Worm (Caenorhabditis elegans): Measurements from ENCODE around the gene tmem-258.

Gene tmem-258

ce11 chrV:7060396-7060795 lies 2.6 kb upstream of the tmem-258 start, which contains the start of the genes Y57E12AL.6 and Y57E12AL.1 (continued):
- TF ChIP-seq C17E4.6 (GFP tag; IDR thresholded peaks at IDR 0.05) = no peak
- TF ChIP-seq lin-35 (GFP tag; optimal IDR thresholded peaks at IDR 0.05) = peak; percentile 54 to 81 (median 55)
- TF ChIP-seq C06A6.2 (GFP tag; conservative IDR thresholded peaks at IDR 0.05) = 0 out of 2 replicates have a peak, but pooled peaks have one; percentile 45
- peak; percentile 58 for TF ChIP-seq snpc-4 (GFP tag; optimal IDR thresholded peaks at IDR 0.05)
- TF ChIP-seq snpc-4 (tag; optimal IDR thresholded peaks at IDR 0.05) = peak; percentile 73 to 83 (median 81)
- TF ChIP-seq hrde-1 (tag; optimal IDR thresholded peaks at IDR 0.05; ENCODE audit: borderline replicate concordance) = no peak
- TF ChIP-seq D2030.7 (GFP tag; IDR thresholded peaks at IDR 0.05) = peak; percentile 65
- peak; percentile 33 for TF ChIP-seq atf-7 (tag; optimal IDR thresholded peaks at IDR 0.05)
- TF ChIP-seq aptf-3 (GFP tag; IDR thresholded peaks at IDR 0.05) = no peak
- TF ChIP-seq attf-5 (GFP tag; optimal IDR thresholded peaks at IDR 0.05) = peak; percentile 84
- peak; percentile 65; the same call in 1 of the 2 replicates for TF ChIP-seq B0336.3 (GFP tag; IDR thresholded peaks at IDR 0.05)
- no peak for TF ChIP-seq Y79H2A.3 (GFP tag; conservative IDR thresholded peaks at IDR 0.05)
- 0 out of 2 replicates have a peak, but pooled peaks have one; percentile 24 for TF ChIP-seq lir-1 (GFP tag; conservative IDR thresholded peaks at IDR 0.05)
- TF ChIP-seq lin-26 (GFP tag; IDR thresholded peaks at IDR 0.05) = no peak
- peak; percentile 33 for TF ChIP-seq athp-1 (tag; optimal IDR thresholded peaks at IDR 0.05)
- TF ChIP-seq ekl-4 (GFP tag; IDR thresholded peaks at IDR 0.05) = peak; percentile 45; the same call in 1 of the 2 replicates
- 0 out of 2 replicates have a peak, but pooled peaks have one; percentile 11 for TF ChIP-seq ceh-100 (GFP tag; IDR thresholded peaks at IDR 0.05)
- TF ChIP-seq madf-3 (GFP tag; IDR thresholded peaks at IDR 0.05) = peak; percentile 72
- 0 out of 2 replicates have a peak, but pooled peaks have one; percentile 19 for TF ChIP-seq Y67H2A.10 (GFP tag; conservative IDR thresholded peaks at IDR 0.05)
- TF ChIP-seq hlh-12 (tag; optimal IDR thresholded peaks at IDR 0.05) = no peak

ce11 chrV:7065226-7065625 lies 2.3 kb downstream of the tmem-258 start, which contains the start of gene Y57E12AR.1:
Y57E12AR.1 (minus strand) TSS chrV:7065326.
- TF ChIP-seq unc-62 (GFP tag; optimal IDR thresholded peaks at IDR 0.05) (no peak), pha-4 (tag; optimal IDR thresholded peaks at IDR 0.05) (no peak), rec-8 (tag; optimal IDR thresholded peaks at IDR 0.05) (no peak), lin-54 (GFP tag; optimal IDR thresholded peaks at IDR 0.05) (no peak), egrh-3 (GFP tag; IDR thresholded peaks at IDR 0.05) (no peak), madf-10 (tag; optimal IDR thresholded peaks at IDR 0.05) (no peak), gei-17 (GFP tag; optimal IDR thresholded peaks at IDR 0.05) (no peak), B0019.2 (GFP tag; conservative IDR thresholded peaks at IDR 0.05) (no peak), Y79H2A.3 (GFP tag; conservative IDR thresholded peaks at IDR 0.05) (no peak), ztf-26 (tag; optimal IDR thresholded peaks at IDR 0.05) (no peak), attf-6 (GFP tag; IDR thresholded peaks at IDR 0.05) (no peak), rcor-1 (GFP tag; IDR thresholded peaks at IDR 0.05) (no peak), aptf-2 (GFP tag; conservative IDR thresholded peaks at IDR 0.05) (no peak)

- TF ChIP-seq lin-26 (GFP tag; IDR thresholded peaks at IDR 0.05) (no peak), dpff-1 (tag; optimal IDR thresholded peaks at IDR 0.05) (no peak), unc-130 (GFP tag; optimal IDR thresholded peaks at IDR 0.05) (no peak), nfyb-1 (GFP tag; IDR thresholded peaks at IDR 0.05) (no peak), C17E4.6 (GFP tag; IDR thresholded peaks at IDR 0.05) (no peak), ceh-27 (GFP tag; optimal IDR thresholded peaks at IDR 0.05) (no peak)
These were observed 5.9 kb downstream of the tmem-258 start for ce11 chrV:7068861-7069260.
